Worm (Caenorhabditis elegans): ENCODE results near the gene srlf-29.
"Not testable (repeated sequence)": the region's sequence is repeated elsewhere in the genome, so short reads cannot be mapped to it uniquely, and the experiment has no call there.

- TF ChIP-seq K12H6.12 (tag; optimal IDR thresholded peaks at IDR 0.05); egrh-3 (GFP tag; IDR thresholded peaks at IDR 0.05); nhr-80 (tag; optimal IDR thresholded peaks at IDR 0.05); ceh-58 (GFP tag; IDR thresholded peaks at IDR 0.05); ama-1 (optimal IDR thresholded peaks at IDR 0.05); ama-1 (GFP tag; optimal IDR thresholded peaks at IDR 0.05); Y67H2A.10 (GFP tag; conservative IDR thresholded peaks at IDR 0.05): not testable (repeated sequence)
Observed at ce11 chrII:1700518-1701091, 34.5 kb downstream of the srlf-29 start.
